Worm (Caenorhabditis elegans): ENCODE data around the gene T02D1.9.

T02D1.9 gene

ce11 chrIV:17417723-17418122 lies 10.3 kb upstream of the T02D1.9 start, which contains the start of gene npr-26:
npr-26 (minus strand) TSS chrIV:17417823.
- TF ChIP-seq egl-5 (tag; optimal IDR thresholded peaks at IDR 0.05) (no peak), nhr-11 (tag; optimal IDR thresholded peaks at IDR 0.05) (no peak), nhr-25 (tag; optimal IDR thresholded peaks at IDR 0.05) (no peak)

- TF ChIP-seq elt-1 (tag; optimal IDR thresholded peaks at IDR 0.05), result no peak
- no peak for TF ChIP-seq nhr-23 (tag; optimal IDR thresholded peaks at IDR 0.05)
- TF ChIP-seq eor-1 (tag; optimal IDR thresholded peaks at IDR 0.05), result no peak
- no peak for TF ChIP-seq ztf-4 (tag; optimal IDR thresholded peaks at IDR 0.05)
- no peak for TF ChIP-seq ceh-28 (tag; optimal IDR thresholded peaks at IDR 0.05)
- no peak for TF ChIP-seq lsy-12 (tag; optimal IDR thresholded peaks at IDR 0.05)
- TF ChIP-seq snpc-4 (tag; optimal IDR thresholded peaks at IDR 0.05), result no peak
- no peak for TF ChIP-seq ama-1 (optimal IDR thresholded peaks at IDR 0.05)
- TF ChIP-seq pha-4 (tag; optimal IDR thresholded peaks at IDR 0.05), result no peak
- TF ChIP-seq pqm-1 (tag; optimal IDR thresholded peaks at IDR 0.05), result no peak
- no peak for TF ChIP-seq jun-1 (tag; optimal IDR thresholded peaks at IDR 0.05)
- no peak for TF ChIP-seq tbx-2 (tag; optimal IDR thresholded peaks at IDR 0.05)
Observed at ce11 chrIV:17413343-17413742, 6.0 kb upstream of the T02D1.9 start.

ce11 chrIV:17407025-17407424 lies 366 bp downstream of the T02D1.9 start, which contains the start of gene T02D1.7:
T02D1.7 (minus strand) TSS chrIV:17407125.
- TF ChIP-seq daf-12 (tag; optimal IDR thresholded peaks at IDR 0.05), result no peak
- TF ChIP-seq fos-1 (tag; optimal IDR thresholded peaks at IDR 0.05), result no peak
- no peak for TF ChIP-seq eor-1 (tag; optimal IDR thresholded peaks at IDR 0.05)
- TF ChIP-seq lin-15B (tag; optimal IDR thresholded peaks at IDR 0.05), result no peak
- no peak for TF ChIP-seq lin-39 (tag; optimal IDR thresholded peaks at IDR 0.05)
- TF ChIP-seq lsy-12 (tag; optimal IDR thresholded peaks at IDR 0.05), result no peak
- no peak for TF ChIP-seq R02D3.7 (tag; optimal IDR thresholded peaks at IDR 0.05)

ce11 chrIV:17406119-17406518 lies 1.3 kb downstream of the T02D1.9 start:
- no peak for TF ChIP-seq egl-5 (tag; optimal IDR thresholded peaks at IDR 0.05)
- peak; percentile 60 for TF ChIP-seq pqm-1 (tag; optimal IDR thresholded peaks at IDR 0.05)
- peak; percentile 8 for TF ChIP-seq jun-1 (tag; optimal IDR thresholded peaks at IDR 0.05)
- TF ChIP-seq nhr-67 (tag; optimal IDR thresholded peaks at IDR 0.05), result no peak
- TF ChIP-seq lin-15B (tag; optimal IDR thresholded peaks at IDR 0.05), result no peak
- no peak for TF ChIP-seq egl-27 (tag; optimal IDR thresholded peaks at IDR 0.05)
- no peak for TF ChIP-seq nhr-76 (tag; optimal IDR thresholded peaks at IDR 0.05)
- TF ChIP-seq ceh-9 (tag; optimal IDR thresholded peaks at IDR 0.05), result no peak
- peak; percentile 76 for TF ChIP-seq elt-2 (tag; optimal IDR thresholded peaks at IDR 0.05)
- no peak for TF ChIP-seq snpc-4 (tag; optimal IDR thresholded peaks at IDR 0.05)
- TF ChIP-seq nhr-237 (tag; optimal IDR thresholded peaks at IDR 0.05), result no peak
- no peak for TF ChIP-seq ceh-82 (tag; optimal IDR thresholded peaks at IDR 0.05)

- TF ChIP-seq unc-39 (tag; optimal IDR thresholded peaks at IDR 0.05), result no peak
Observed at ce11 chrIV:17405530-17405929, 1.9 kb downstream of the T02D1.9 start, which contains the start of gene pmp-4. pmp-4 (minus strand) TSS chrIV:17405630.

- TF ChIP-seq hmg-11 (tag; optimal IDR thresholded peaks at IDR 0.05) (no peak), nhr-11 (tag; optimal IDR thresholded peaks at IDR 0.05) (no peak), mml-1 (tag; optimal IDR thresholded peaks at IDR 0.05) (no peak), jun-1 (tag; optimal IDR thresholded peaks at IDR 0.05) (no peak), pqm-1 (tag; optimal IDR thresholded peaks at IDR 0.05) (no peak), ceh-82 (tag; optimal IDR thresholded peaks at IDR 0.05) (no peak), nhr-12 (tag; optimal IDR thresholded peaks at IDR 0.05) (no peak), snpc-4 (tag; optimal IDR thresholded peaks at IDR 0.05) (no peak), pha-4 (tag; optimal IDR thresholded peaks at IDR 0.05) (no peak), lsy-12 (tag; optimal IDR thresholded peaks at IDR 0.05) (no peak), ztf-11 (tag; optimal IDR thresholded peaks at IDR 0.05) (no peak), mdl-1 (tag; optimal IDR thresholded peaks at IDR 0.05) (no peak), daf-12 (tag; optimal IDR thresholded peaks at IDR 0.05) (no peak), unc-62 (GFP tag; optimal IDR thresholded peaks at IDR 0.05) (no peak)
Observed at ce11 chrIV:17399455-17399854, 7.9 kb downstream of the T02D1.9 start, which contains the start of gene T02D1.4. T02D1.4 (plus strand) TSS chrIV:17399755.
